Worm (Caenorhabditis elegans) whole organism, mixed stage, embryonic: ENCODE measurements around the gene cct-7.

ENCODE experiments used
- M03D4.4 ChIP-seq: sonication (generic microtip); optimal IDR thresholded peaks from 2 replicates; lab custom pipeline; 2017; ENCODE audit warnings: mild to moderate bottlenecking, missing genetic modification characterization, missing compliant biosample characterization
- bed-3 ChIP-seq: fragments of 200-800 bp; sonication (Bioruptor generic); optimal IDR thresholded peaks from 3 replicates; lab custom pipeline; 2018; ENCODE audit warnings: mild to moderate bottlenecking, missing genetic modification characterization, moderate library complexity, missing compliant biosample characterization
- blmp-1 ChIP-seq: fragments of 150-350 bp; optimal IDR thresholded peaks from 2 replicates; lab custom pipeline; 2014; ENCODE audit warnings: missing biosample characterization, missing genetic modification characterization
- ceh-39 ChIP-seq: fragments of 150-350 bp; optimal IDR thresholded peaks from 2 replicates; lab custom pipeline; 2014; ENCODE audit warnings: missing biosample characterization, missing genetic modification characterization
- ceh-43 ChIP-seq: fragments of 200-800 bp; sonication (Bioruptor generic); optimal IDR thresholded peaks from 2 replicates; lab custom pipeline; 2018; ENCODE audit warnings: mild to moderate bottlenecking, missing genetic modification characterization, moderate library complexity, missing compliant biosample characterization
- ceh-83 ChIP-seq: fragments of 200-800 bp; sonication (Bioruptor generic); optimal IDR thresholded peaks from 2 replicates; lab custom pipeline; 2018; ENCODE audit warnings: mild to moderate bottlenecking, missing genetic modification characterization, missing compliant biosample characterization
- ces-1 ChIP-seq: fragments of 150-350 bp; optimal IDR thresholded peaks from 2 replicates; lab custom pipeline; 2014; ENCODE audit warnings: missing biosample characterization, missing genetic modification reagents, missing genetic modification characterization
- cnd-1 ChIP-seq: fragments of 200-800 bp; sonication (Bioruptor generic); optimal IDR thresholded peaks from 2 replicates; lab custom pipeline; 2018; ENCODE audit warnings: mild to moderate bottlenecking, missing genetic modification characterization, missing compliant biosample characterization
- drap-1 ChIP-seq: fragments of 200-800 bp; sonication (Bioruptor generic); optimal IDR thresholded peaks from 3 replicates; lab custom pipeline; 2018; ENCODE audit warnings: mild to moderate bottlenecking, missing genetic modification characterization, missing compliant biosample characterization
- elt-1 ChIP-seq: sonication (generic microtip); optimal IDR thresholded peaks from 2 replicates; lab custom pipeline; 2017; ENCODE audit warnings: missing genetic modification characterization, mild to moderate bottlenecking, missing compliant biosample characterization, antibody characterized with exemption, moderate library complexity, borderline replicate concordance; ENCODE audit not compliant: insufficient read depth
- elt-3 ChIP-seq: fragments of 150-350 bp; optimal IDR thresholded peaks from 2 replicates; lab custom pipeline; 2014; ENCODE audit warnings: missing biosample characterization, missing genetic modification characterization
- flh-1 ChIP-seq: fragments of 200-800 bp; sonication (Bioruptor generic); optimal IDR thresholded peaks from 2 replicates; lab custom pipeline; 2018; ENCODE audit warnings: mild to moderate bottlenecking, missing genetic modification characterization, moderate library complexity, missing compliant biosample characterization
- ham-2 ChIP-seq: fragments of 200-800 bp; sonication (Bioruptor generic); optimal IDR thresholded peaks from 2 replicates; lab custom pipeline; 2018; ENCODE audit warnings: mild to moderate bottlenecking, missing genetic modification characterization, missing compliant biosample characterization
- hlh-1 ChIP-seq: fragments of 150-350 bp; optimal IDR thresholded peaks from 2 replicates; lab custom pipeline; 2014; ENCODE audit warnings: missing biosample characterization, missing genetic modification reagents, missing genetic modification characterization
- lin-13 ChIP-seq: fragments of 150-350 bp; optimal IDR thresholded peaks from 2 replicates; lab custom pipeline; 2014; ENCODE audit warnings: missing biosample characterization, missing genetic modification characterization
- lin-32 ChIP-seq: fragments of 200-800 bp; sonication (Bioruptor generic); optimal IDR thresholded peaks from 2 replicates; lab custom pipeline; 2018; ENCODE audit warnings: mild to moderate bottlenecking, missing genetic modification characterization, missing compliant biosample characterization
- lsy-2 ChIP-seq: fragments of 150-350 bp; optimal IDR thresholded peaks from 2 replicates; lab custom pipeline; 2014; ENCODE audit warnings: missing biosample characterization, missing genetic modification characterization
- mab-5 ChIP-seq: fragments of 150-350 bp; optimal IDR thresholded peaks from 2 replicates; lab custom pipeline; 2014; ENCODE audit warnings: missing biosample characterization, missing genetic modification characterization
- mep-1 ChIP-seq: fragments of 150-350 bp; optimal IDR thresholded peaks from 2 replicates; lab custom pipeline; 2017; ENCODE audit warnings: missing biosample characterization, missing genetic modification reagents, missing genetic modification characterization, inconsistent platforms
- mls-2 ChIP-seq: sonication (generic microtip); optimal IDR thresholded peaks from 2 replicates; lab custom pipeline; 2016; ENCODE audit warnings: mild to moderate bottlenecking, missing genetic modification characterization, moderate library complexity, missing compliant biosample characterization
- nhr-12 ChIP-seq: fragments of 150-350 bp; optimal IDR thresholded peaks from 2 replicates; lab custom pipeline; 2014; ENCODE audit warnings: missing biosample characterization, missing genetic modification characterization
- nhr-2 ChIP-seq: fragments of 150-350 bp; optimal IDR thresholded peaks from 2 replicates; lab custom pipeline; 2014; ENCODE audit warnings: missing biosample characterization, missing genetic modification characterization
- nhr-237 ChIP-seq: fragments of 150-350 bp; optimal IDR thresholded peaks from 2 replicates; lab custom pipeline; 2014; ENCODE audit warnings: missing biosample characterization, missing genetic modification characterization
- nhr-28 ChIP-seq: fragments of 150-350 bp; optimal IDR thresholded peaks from 2 replicates; lab custom pipeline; 2014; ENCODE audit warnings: missing biosample characterization, missing genetic modification characterization
- nhr-76 ChIP-seq: sonication (generic microtip); optimal IDR thresholded peaks from 2 replicates; lab custom pipeline; 2017; ENCODE audit warnings: missing biosample characterization, missing genetic modification characterization
- pha-4 ChIP-seq: fragments of 150-350 bp; optimal IDR thresholded peaks from 2 replicates; lab custom pipeline; 2018; ENCODE audit warnings: missing biosample characterization, missing genetic modification reagents, missing genetic modification characterization
- sem-2 ChIP-seq: fragments of 200-800 bp; sonication (Bioruptor generic); optimal IDR thresholded peaks from 2 replicates; lab custom pipeline; 2018; ENCODE audit warnings: mild to moderate bottlenecking, missing genetic modification characterization, missing compliant biosample characterization
- snpc-4 ChIP-seq: fragments of 150-350 bp; optimal IDR thresholded peaks from 2 replicates; lab custom pipeline; 2014; ENCODE audit warnings: missing biosample characterization, missing genetic modification characterization
- sptf-1 ChIP-seq: sonication (generic microtip); optimal IDR thresholded peaks from 2 replicates; lab custom pipeline; 2017; ENCODE audit warnings: mild to moderate bottlenecking, missing genetic modification characterization, moderate library complexity, missing compliant biosample characterization
- tbx-8 ChIP-seq: fragments of 200-800 bp; sonication (Bioruptor generic); optimal IDR thresholded peaks from 2 replicates; lab custom pipeline; 2018; ENCODE audit warnings: mild to moderate bottlenecking, missing genetic modification characterization, moderate library complexity, missing compliant biosample characterization
- unc-120 ChIP-seq: sonication (generic microtip); optimal IDR thresholded peaks from 2 replicates; lab custom pipeline; 2017; ENCODE audit warnings: missing genetic modification characterization, missing compliant biosample characterization; ENCODE audit not compliant: poor library complexity, severe bottlenecking
- unc-39 ChIP-seq: fragments of 150-350 bp; optimal IDR thresholded peaks from 2 replicates; lab custom pipeline; 2014; ENCODE audit warnings: missing biosample characterization, missing genetic modification characterization
- unc-62 ChIP-seq: fragments of 150-350 bp; optimal IDR thresholded peaks from 2 replicates; lab custom pipeline; 2014; ENCODE audit warnings: missing biosample characterization, missing genetic modification reagents, missing genetic modification characterization
- zip-8 ChIP-seq: fragments of 150-350 bp; optimal IDR thresholded peaks from 2 replicates; lab custom pipeline; 2014; ENCODE audit warnings: missing biosample characterization, missing genetic modification characterization
- ztf-11 ChIP-seq: fragments of 150-350 bp; optimal IDR thresholded peaks from 2 replicates; lab custom pipeline; 2014; ENCODE audit warnings: missing biosample characterization, missing genetic modification characterization

cct-7 gene

ce11 chrV:1868025-1868424 lies 4.0 kb upstream of the cct-7 start:
- TF ChIP-seq zip-8 (tag; lab: Kevin White, UChicago) (no peak), drap-1 (GFP tag; lab: Kevin White, UChicago) (no peak), unc-39 (tag; lab: Kevin White, UChicago) (no peak), bed-3 (GFP tag; lab: Kevin White, UChicago) (no peak), sem-2 (GFP tag; lab: Kevin White, UChicago) (no peak), cnd-1 (no peak), mep-1 (no peak), nhr-12 (tag; lab: Kevin White, UChicago) (no peak), snpc-4 (no peak), blmp-1 (tag; lab: Kevin White, UChicago) (no peak)

ce11 chrV:1868596-1869263 lies 3.3 kb upstream of the cct-7 start, which contains the start of gene knl-3:
Gene knl-3 (plus strand): TSS chrV:1869213.
- TF ChIP-seq M03D4.4 = peak; percentile 80
- peak; percentile 52 for TF ChIP-seq tbx-8 (GFP tag; lab: Kevin White, UChicago)
- TF ChIP-seq bed-3 (GFP tag; lab: Kevin White, UChicago) = peak; percentile 54
- peak; percentile 59 for TF ChIP-seq unc-120 (tag; lab: Kevin White, UChicago)
- no peak for TF ChIP-seq elt-1 (tag; lab: Kevin White, UChicago)
- peak; percentile 81 for TF ChIP-seq lsy-2 (tag; lab: Kevin White, UChicago)
- peak; percentile 92 for TF ChIP-seq sptf-1
- peak; percentile 72 for TF ChIP-seq ceh-83
- peak; percentile 23 for TF ChIP-seq ham-2 (GFP tag; lab: Kevin White, UChicago)
- peak; percentile 54 for TF ChIP-seq ceh-43 (GFP tag; lab: Kevin White, UChicago)
- TF ChIP-seq mab-5 (tag; lab: Kevin White, UChicago) = no peak
- no peak for TF ChIP-seq flh-1
- TF ChIP-seq drap-1 (GFP tag; lab: Kevin White, UChicago) = peak; percentile 60
- no peak for TF ChIP-seq nhr-12 (tag; lab: Kevin White, UChicago)
- TF ChIP-seq snpc-4 = no peak
- TF ChIP-seq sem-2 (GFP tag; lab: Kevin White, UChicago) = no peak
- TF ChIP-seq nhr-2 = no peak
- TF ChIP-seq ceh-39 (tag; lab: Kevin White, UChicago) = peak; percentile 66
- TF ChIP-seq nhr-237 = peak; percentile 83
- TF ChIP-seq blmp-1 (tag; lab: Kevin White, UChicago) = peak; percentile 20
- TF ChIP-seq cnd-1 = peak; percentile 77
- TF ChIP-seq unc-39 (tag; lab: Kevin White, UChicago) = no peak
- peak; percentile 97 for TF ChIP-seq lin-13 (tag; lab: Kevin White, UChicago)
- TF ChIP-seq hlh-1 = peak; percentile 12
- TF ChIP-seq zip-8 (tag; lab: Kevin White, UChicago) = no peak
- TF ChIP-seq unc-62 (GFP tag; lab: Kevin White, UChicago) = peak; percentile 28
- TF ChIP-seq lin-32 = no peak
- TF ChIP-seq mep-1 = peak; percentile 89
- no peak for TF ChIP-seq nhr-76 (tag; lab: Kevin White, UChicago)
- TF ChIP-seq mls-2 (tag; lab: Kevin White, UChicago) = peak; percentile 85
- TF ChIP-seq pha-4 (tag; lab: Kevin White, UChicago) = peak; percentile 89
- peak; percentile 49 for TF ChIP-seq ztf-11 (tag; lab: Kevin White, UChicago)
- no peak for TF ChIP-seq nhr-28
- peak; percentile 68 for TF ChIP-seq ces-1
- no peak for TF ChIP-seq elt-3 (tag; lab: Kevin White, UChicago)

- no peak for TF ChIP-seq mab-5 (tag; lab: Kevin White, UChicago)
- no peak for TF ChIP-seq tbx-8 (GFP tag; lab: Kevin White, UChicago)
- no peak for TF ChIP-seq lin-32
- no peak for TF ChIP-seq lin-13 (tag; lab: Kevin White, UChicago)
- no peak for TF ChIP-seq ceh-39 (tag; lab: Kevin White, UChicago)
- no peak for TF ChIP-seq drap-1 (GFP tag; lab: Kevin White, UChicago)
- no peak for TF ChIP-seq bed-3 (GFP tag; lab: Kevin White, UChicago)
- no peak for TF ChIP-seq hlh-1
- TF ChIP-seq ceh-83 = no peak
- no peak for TF ChIP-seq ceh-43 (GFP tag; lab: Kevin White, UChicago)
- TF ChIP-seq cnd-1 = no peak
- no peak for TF ChIP-seq sptf-1
These were observed 2.4 kb upstream of the cct-7 start, which contains the start of gene T10B5.3 for ce11 chrV:1869682-1870081. Gene T10B5.3 (minus strand): TSS chrV:1869782.
